Fruit fly (Drosophila melanogaster): Measurements from ENCODE around the gene Ilp1.

Ilp1 gene

dm6 chr3L:9765710-9766005 is 32.6 kb upstream of the Ilp1 start:
- TF ChIP-seq GATAd (GFP tag; optimal IDR thresholded peaks at IDR 0.05) (no peak), dl (GFP tag; optimal IDR thresholded peaks at IDR 0.05; ENCODE audit: insufficient read depth in 1 of 2, partially characterized antibody in 2 of 2) (no peak), OdsH (GFP tag; optimal IDR thresholded peaks at IDR 0.05) (no peak), HLH106 (tag; optimal IDR thresholded peaks at IDR 0.05) (no peak), dsf (GFP tag; optimal IDR thresholded peaks at IDR 0.05; ENCODE audit: borderline replicate concordance) (no peak), N (GFP tag; optimal IDR thresholded peaks at IDR 0.05) (no peak)

- TF ChIP-seq Rel (GFP tag; optimal IDR thresholded peaks at IDR 0.05) (no peak), Rel (tag; optimal IDR thresholded peaks at IDR 0.05) (peak; percentile 76), N (GFP tag; optimal IDR thresholded peaks at IDR 0.05) (no peak)
Observed at dm6 chr3L:9766364-9766763, 31.9 kb upstream of the Ilp1 start.

- peak in 1 of 2 experiments; percentile 5 for TF ChIP-seq dl (GFP tag; optimal IDR thresholded peaks at IDR 0.05; ENCODE audit: insufficient read depth in 1 of 2, partially characterized antibody in 2 of 2)
- TF ChIP-seq Dif (GFP tag; optimal IDR thresholded peaks at IDR 0.05; ENCODE audit: partially characterized antibody), result peak; percentile 23
- TF ChIP-seq fru (GFP tag; optimal IDR thresholded peaks at IDR 0.05), result no peak
Observed at dm6 chr3L:9767636-9768358, 30.4 kb upstream of the Ilp1 start.

dm6 chr3L:9768385-9768784 is 29.8 kb upstream of the Ilp1 start:
- TF ChIP-seq Mio (GFP tag; optimal IDR thresholded peaks at IDR 0.05) (no peak), tai (GFP tag; optimal IDR thresholded peaks at IDR 0.05) (no peak), br (GFP tag; optimal IDR thresholded peaks at IDR 0.05) (no peak), Hr83 (GFP tag; optimal IDR thresholded peaks at IDR 0.05; ENCODE audit: poor library complexity, severe bottlenecking) (no peak), CG32264 (GFP tag; optimal IDR thresholded peaks at IDR 0.05) (no peak), Hnf4 (GFP tag; optimal IDR thresholded peaks at IDR 0.05) (no peak), h (GFP tag; optimal IDR thresholded peaks at IDR 0.05) (no peak)

dm6 chr3L:9775728-9776127 is 22.5 kb upstream of the Ilp1 start:
- TF ChIP-seq psq (GFP tag; optimal IDR thresholded peaks at IDR 0.05) (no peak), Dfd (GFP tag; optimal IDR thresholded peaks at IDR 0.05) (peak; percentile 13)

- no peak for TF ChIP-seq pan (optimal IDR thresholded peaks at IDR 0.05)
- no peak for TF ChIP-seq psq (GFP tag; optimal IDR thresholded peaks at IDR 0.05)
- no peak for TF ChIP-seq Sp1 (GFP tag; optimal IDR thresholded peaks at IDR 0.05)
- TF ChIP-seq h (GFP tag; optimal IDR thresholded peaks at IDR 0.05), result no peak
- TF ChIP-seq dl (GFP tag; optimal IDR thresholded peaks at IDR 0.05; ENCODE audit: insufficient read depth in 1 of 2, partially characterized antibody in 2 of 2), result no peak
- TF ChIP-seq Dif (GFP tag; optimal IDR thresholded peaks at IDR 0.05; ENCODE audit: partially characterized antibody), result no peak
- TF ChIP-seq Dfd (GFP tag; optimal IDR thresholded peaks at IDR 0.05), result no peak
- no peak for TF ChIP-seq HLH106 (tag; optimal IDR thresholded peaks at IDR 0.05)
- TF ChIP-seq lola (GFP tag; optimal IDR thresholded peaks at IDR 0.05), result no peak
- no peak for TF ChIP-seq rgr (GFP tag; optimal IDR thresholded peaks at IDR 0.05)
- TF ChIP-seq dsf (GFP tag; optimal IDR thresholded peaks at IDR 0.05; ENCODE audit: borderline replicate concordance), result no peak
- TF ChIP-seq Abd-B (GFP tag; optimal IDR thresholded peaks at IDR 0.05), result no peak
Observed at dm6 chr3L:9776804-9777393, 21.3 kb upstream of the Ilp1 start.

dm6 chr3L:9786746-9787145 is 11.5 kb upstream of the Ilp1 start, which contains the start of gene CG32052:
Gene CG32052, plus strand, starts transcription at chr3L:9787046.
- TF ChIP-seq ey (GFP tag; optimal IDR thresholded peaks at IDR 0.05) (no peak), fru (GFP tag; optimal IDR thresholded peaks at IDR 0.05) (no peak), Rel (GFP tag; optimal IDR thresholded peaks at IDR 0.05) (no peak), Rel (tag; optimal IDR thresholded peaks at IDR 0.05) (no peak), h (GFP tag; optimal IDR thresholded peaks at IDR 0.05) (no peak), brk (GFP tag; optimal IDR thresholded peaks at IDR 0.05) (no peak)

Measured in whole organism, wandering third instar larva.